Fruit fly (Drosophila melanogaster) whole organism, embryonic: ENCODE measurements around the gene dgt2.
A peak's percentile ranks its signal among the peaks of the same experiment; 100 is the strongest.

Source experiments
- Abd-B ChIP-seq: fragments of 200-800 bp; sonication (Bioruptor generic); optimal IDR thresholded peaks from 2 replicates; lab custom pipeline; 2018; ENCODE audit warnings: missing biosample characterization, mild to moderate bottlenecking, missing genetic modification characterization, moderate library complexity
- Bdp1 ChIP-seq: fragments of 200-800 bp; sonication (Bioruptor generic); optimal IDR thresholded peaks from 3 replicates; lab custom pipeline; 2016; ENCODE audit warnings: missing biosample characterization, missing genetic modification characterization
- Bgb ChIP-seq: fragments of 200-800 bp; sonication (Bioruptor generic); IDR thresholded peaks from 2 replicates; pipeline ENCODE4 v1.3.6; 2022; ENCODE audit warnings: missing biosample characterization, missing genetic modification characterization; ENCODE audit not compliant: partially characterized antibody
- Blimp-1 ChIP-seq: fragments of 200-800 bp; sonication (Bioruptor generic); optimal IDR thresholded peaks from 3 replicates; lab custom pipeline; 2018; ENCODE audit warnings: missing biosample characterization, missing genetic modification characterization, mild to moderate bottlenecking, moderate library complexity, missing genetic modification reagents
- CG10565 ChIP-seq: fragments of 200-800 bp; sonication (Bioruptor generic); optimal IDR thresholded peaks from 3 replicates; lab custom pipeline; 2016; ENCODE audit warnings: missing biosample characterization, mild to moderate bottlenecking, missing genetic modification characterization
- CG11247 ChIP-seq: fragments of 200-800 bp; sonication (Bioruptor generic); IDR thresholded peaks from 2 replicates; pipeline ENCODE4 v1.3.6; 2022; ENCODE audit warnings: missing biosample characterization, missing genetic modification characterization
- CG11504 ChIP-seq: fragments of 200-800 bp; sonication (Bioruptor generic); optimal IDR thresholded peaks from 3 replicates; lab custom pipeline; 2019; ENCODE audit warnings: missing biosample characterization, mild to moderate bottlenecking, missing genetic modification characterization, moderate library complexity
- CG1233 ChIP-seq: fragments of 200-800 bp; sonication (Bioruptor generic); optimal IDR thresholded peaks from 4 replicates; lab custom pipeline; 2018; ENCODE audit warnings: missing biosample characterization, mild to moderate bottlenecking, missing genetic modification characterization
- CG12744 ChIP-seq: fragments of 200-800 bp; sonication (Bioruptor generic); optimal IDR thresholded peaks from 2 replicates; lab custom pipeline; 2016; ENCODE audit warnings: missing biosample characterization, missing genetic modification characterization
- CG13894 ChIP-seq: fragments of 200-800 bp; sonication (Bioruptor generic); optimal IDR thresholded peaks from 3 replicates; lab custom pipeline; 2018; ENCODE audit warnings: missing biosample characterization, mild to moderate bottlenecking, missing genetic modification characterization, moderate library complexity
- CG17802 ChIP-seq: fragments of 200-800 bp; sonication (Bioruptor generic); optimal IDR thresholded peaks from 2 replicates; lab custom pipeline; 2018; ENCODE audit warnings: missing biosample characterization, mild to moderate bottlenecking, missing genetic modification characterization, moderate library complexity
- CG18262 ChIP-seq: fragments of 200-800 bp; optimal IDR thresholded peaks from 3 replicates; lab custom pipeline; 2019; ENCODE audit warnings: missing biosample characterization, mild to moderate bottlenecking, missing genetic modification characterization, moderate library complexity
- CG18764 ChIP-seq: fragments of 200-800 bp; sonication (Bioruptor generic); optimal IDR thresholded peaks from 3 replicates; lab custom pipeline; 2016; ENCODE audit warnings: missing biosample characterization, missing genetic modification characterization
- CG30020 ChIP-seq: fragments of 200-800 bp; optimal IDR thresholded peaks from 2 replicates; lab custom pipeline; 2019; ENCODE audit warnings: missing biosample characterization, mild to moderate bottlenecking, missing genetic modification characterization, moderate library complexity
- CG31365 ChIP-seq: fragments of 200-800 bp; sonication (Bioruptor generic); optimal IDR thresholded peaks from 2 replicates; lab custom pipeline; 2018; ENCODE audit warnings: missing biosample characterization, mild to moderate bottlenecking, missing genetic modification characterization
- CG5180 ChIP-seq: fragments of 200-800 bp; sonication (Bioruptor generic); optimal IDR thresholded peaks from 3 replicates; lab custom pipeline; 2017; ENCODE audit warnings: missing biosample characterization, missing genetic modification characterization, mild to moderate bottlenecking, moderate library complexity, missing genetic modification reagents
- CG6791 ChIP-seq: fragments of 200-800 bp; sonication (Bioruptor generic); IDR thresholded peaks from 3 replicates; pipeline ENCODE4 v1.3.6; 2022; ENCODE audit warnings: missing biosample characterization, missing genetic modification characterization; ENCODE audit not compliant: partially characterized antibody
- CG6854 ChIP-seq: fragments of 200-800 bp; sonication (Bioruptor generic); optimal IDR thresholded peaks from 3 replicates; lab custom pipeline; 2017; ENCODE audit warnings: missing biosample characterization, mild to moderate bottlenecking, missing genetic modification characterization
- CG7987 ChIP-seq: fragments of 200-800 bp; sonication (Bioruptor generic); optimal IDR thresholded peaks from 2 replicates; lab custom pipeline; 2018; ENCODE audit warnings: missing biosample characterization, mild to moderate bottlenecking, missing genetic modification characterization, moderate library complexity
- CG8281 ChIP-seq: fragments of 200-800 bp; sonication (Bioruptor generic); optimal IDR thresholded peaks from 2 replicates; lab custom pipeline; 2018; ENCODE audit warnings: missing biosample characterization, mild to moderate bottlenecking, missing genetic modification characterization, moderate library complexity
- CG8290 ChIP-seq, 3 experiments: fragments of 200-800 bp; sonication (Bioruptor generic); optimal IDR thresholded peaks; 2 replicates each; lab custom pipeline; 2016 to 2019; ENCODE audit warnings: missing biosample characterization in 3 of 3, missing genetic modification characterization in 3 of 3, mild to moderate bottlenecking in 2 of 3, moderate library complexity in 1 of 3
- CG9876 ChIP-seq: fragments of 200-800 bp; sonication (Bioruptor generic); optimal IDR thresholded peaks from 2 replicates; lab custom pipeline; 2016; ENCODE audit warnings: missing biosample characterization, missing genetic modification characterization
- D19B ChIP-seq: fragments of 200-800 bp; sonication (Bioruptor generic); optimal IDR thresholded peaks from 2 replicates; lab custom pipeline; 2017; ENCODE audit warnings: missing biosample characterization, mild to moderate bottlenecking, missing genetic modification characterization
- Dref ChIP-seq: fragments of 200-800 bp; sonication (Bioruptor generic); IDR thresholded peaks from 2 replicates; pipeline ENCODE4 v1.3.6; 2022; ENCODE audit warnings: missing biosample characterization, missing genetic modification characterization
- Hsf ChIP-seq: fragments of 200-800 bp; sonication (Bioruptor generic); optimal IDR thresholded peaks from 3 replicates; lab custom pipeline; 2016; ENCODE audit warnings: missing biosample characterization, missing genetic modification characterization
- MESR4 ChIP-seq: fragments of 200-800 bp; sonication (Bioruptor generic); optimal IDR thresholded peaks from 2 replicates; lab custom pipeline; 2018; ENCODE audit warnings: missing biosample characterization, mild to moderate bottlenecking, missing genetic modification characterization, moderate library complexity
- Med ChIP-seq: fragments of 200-800 bp; sonication (Bioruptor generic); peaks from one replicate; lab custom pipeline; 2016; ENCODE audit warnings: missing biosample characterization, missing genetic modification characterization, mild to moderate bottlenecking, inconsistent platforms, moderate library complexity
- Meics ChIP-seq: fragments of 200-800 bp; sonication (Bioruptor generic); optimal IDR thresholded peaks from 2 replicates; lab custom pipeline; 2017; ENCODE audit warnings: missing biosample characterization, mild to moderate bottlenecking, missing genetic modification characterization
- NC2α ChIP-seq: fragments of 200-800 bp; sonication (Bioruptor generic); optimal IDR thresholded peaks from 2 replicates; lab custom pipeline; 2016; ENCODE audit warnings: missing biosample characterization, missing genetic modification characterization
- Optix ChIP-seq: fragments of 200-800 bp; sonication (Bioruptor generic); IDR thresholded peaks from 3 replicates; pipeline ENCODE4 v1.3.6; 2022; ENCODE audit warnings: missing biosample characterization, missing genetic modification characterization
- Trl ChIP-seq, 3 experiments: fragments of >200 bp in 2 of 3; fragments of 200-800 bp in 1 of 3; sonication (Bioruptor generic) in 1 of 3; optimal IDR thresholded peaks; 2 replicates in 1 of 3; 3 replicates in 2 of 3; lab custom pipeline; 2016 to 2017; ENCODE audit warnings: missing biosample characterization in 1 of 3, missing genetic modification characterization in 1 of 3
- Vsx1 ChIP-seq: fragments of 200-800 bp; sonication (Bioruptor generic); optimal IDR thresholded peaks from 2 replicates; lab custom pipeline; 2017; ENCODE audit warnings: missing biosample characterization, mild to moderate bottlenecking, missing genetic modification characterization, missing genetic modification reagents
- abd-A ChIP-seq: fragments of 200-800 bp; sonication (Bioruptor generic); optimal IDR thresholded peaks from 3 replicates; lab custom pipeline; 2019; ENCODE audit warnings: missing biosample characterization, mild to moderate bottlenecking, missing genetic modification characterization, moderate library complexity
- ase ChIP-seq: fragments of 200-800 bp; sonication (Bioruptor generic); IDR thresholded peaks from 3 replicates; pipeline ENCODE4 v1.3.6; 2022; ENCODE audit warnings: missing biosample characterization, missing genetic modification characterization
- bigmax ChIP-seq: fragments of 200-800 bp; sonication (Bioruptor generic); optimal IDR thresholded peaks from 2 replicates; lab custom pipeline; 2018; ENCODE audit warnings: missing biosample characterization, mild to moderate bottlenecking, missing genetic modification characterization
- bsh ChIP-seq, 2 experiments: fragments of 200-800 bp; sonication (Bioruptor generic); optimal IDR thresholded peaks; 2 replicates each; lab custom pipeline; 2017 to 2018; ENCODE audit warnings: mild to moderate bottlenecking in 2 of 2, missing biosample characterization in 2 of 2, missing genetic modification characterization in 2 of 2, moderate library complexity in 1 of 2
- dati ChIP-seq: fragments of 200-800 bp; sonication (Bioruptor generic); IDR thresholded peaks from 2 replicates; pipeline ENCODE4 v1.3.6; 2022; ENCODE audit warnings: missing biosample characterization, missing genetic modification characterization
- dpn ChIP-seq, 2 experiments: fragments of 200-800 bp; sonication (Bioruptor generic); optimal IDR thresholded peaks; 3 replicates each; lab custom pipeline; 2016; ENCODE audit warnings: missing biosample characterization in 2 of 2, missing genetic modification characterization in 2 of 2
- gem ChIP-seq: fragments of 200-800 bp; sonication (Bioruptor generic); optimal IDR thresholded peaks from 2 replicates; lab custom pipeline; 2019; ENCODE audit warnings: missing biosample characterization, mild to moderate bottlenecking, missing genetic modification characterization, moderate library complexity
- gfzf ChIP-seq: fragments of 200-800 bp; sonication (Bioruptor generic); optimal IDR thresholded peaks from 2 replicates; lab custom pipeline; 2016; ENCODE audit warnings: missing biosample characterization, mild to moderate bottlenecking, missing genetic modification characterization, moderate library complexity
- jing ChIP-seq: fragments of 200-800 bp; sonication (Bioruptor generic); optimal IDR thresholded peaks from 2 replicates; lab custom pipeline; 2018; ENCODE audit warnings: missing biosample characterization, mild to moderate bottlenecking, missing genetic modification characterization
- mld ChIP-seq: fragments of 200-800 bp; sonication (Bioruptor generic); IDR thresholded peaks from 3 replicates; pipeline ENCODE4 v1.3.6; 2022; ENCODE audit warnings: missing biosample characterization, missing genetic modification characterization; ENCODE audit not compliant: partially characterized antibody
- onecut ChIP-seq: fragments of 200-800 bp; sonication (Bioruptor generic); IDR thresholded peaks from 2 replicates; pipeline ENCODE4 v1.3.6; 2022; ENCODE audit warnings: missing biosample characterization, missing genetic modification characterization
- psq ChIP-seq: fragments of 200-800 bp; sonication (Bioruptor generic); optimal IDR thresholded peaks from 2 replicates; lab custom pipeline; 2017; ENCODE audit warnings: missing biosample characterization, missing genetic modification characterization
- pzg ChIP-seq: fragments of 200-800 bp; sonication (Bioruptor generic); optimal IDR thresholded peaks from 3 replicates; lab custom pipeline; 2018; ENCODE audit warnings: missing biosample characterization, mild to moderate bottlenecking, missing genetic modification characterization, moderate library complexity
- repo ChIP-seq: fragments of 200-800 bp; sonication (Bioruptor generic); optimal IDR thresholded peaks from 2 replicates; lab custom pipeline; 2016; ENCODE audit warnings: missing biosample characterization, missing genetic modification characterization
- sna ChIP-seq: fragments of 200-800 bp; sonication (Bioruptor generic); IDR thresholded peaks from 2 replicates; pipeline ENCODE4 v1.3.6; 2022; ENCODE audit warnings: missing biosample characterization, missing genetic modification characterization; ENCODE audit not compliant: partially characterized antibody
- tin ChIP-seq: fragments of 200-800 bp; sonication (Bioruptor generic); optimal IDR thresholded peaks from 3 replicates; lab custom pipeline; 2016; ENCODE audit warnings: missing biosample characterization, missing genetic modification characterization

Gene dgt2

dm6 chr2L:12021193-12021592 is 31.5 kb downstream of the dgt2 start (continued):
- TF ChIP-seq sna (GFP tag; lab: Robert Waterston, UW) (no peak), pzg (no peak), gfzf (GFP tag; lab: Kevin White, UChicago) (no peak), CG1233 (GFP tag; lab: Kevin White, UChicago) (peak; percentile 65)

- TF ChIP-seq CG11504 (tag; lab: Kevin White, UChicago) (no peak), NC2α (GFP tag; lab: Kevin White, UChicago) (no peak), Med (GFP tag; lab: Kevin White, UChicago) (peak; percentile 25), ase (GFP tag; lab: Robert Waterston, UW) (no peak), dpn (GFP tag; optimal IDR thresholded peaks at IDR 0.05; lab: Kevin White, UChicago) (no peak), onecut (GFP tag; lab: Robert Waterston, UW) (no peak), mld (GFP tag; lab: Robert Waterston, UW) (no peak), CG17802 (tag; lab: Kevin White, UChicago) (no peak), CG13894 (tag; lab: Kevin White, UChicago) (peak; percentile 32), MESR4 (GFP tag; lab: Kevin White, UChicago) (no peak), repo (GFP tag; lab: Kevin White, UChicago) (no peak), Blimp-1 (GFP tag; lab: Kevin White, UChicago) (no peak), Trl (optimal IDR thresholded peaks at IDR 0.05; lab: Kevin White, UChicago) (no peak), Trl (GFP tag; optimal IDR thresholded peaks at IDR 0.05; lab: Kevin White, UChicago) (no peak), tin (GFP tag; lab: Kevin White, UChicago) (no peak), CG31365 (tag; lab: Kevin White, UChicago) (no peak), CG30020 (tag; lab: Kevin White, UChicago) (no peak), gem (peak; percentile 82), psq (GFP tag; lab: Kevin White, UChicago) (no peak), Optix (GFP tag; lab: Robert Waterston, UW) (no peak), abd-A (tag; lab: Kevin White, UChicago) (no peak), Hsf (GFP tag; lab: Kevin White, UChicago) (no peak), Abd-B (GFP tag; lab: Kevin White, UChicago) (no peak), Dref (GFP tag; lab: Robert Waterston, UW) (no peak), CG6854 (no peak), bigmax (no peak), CG8290 (GFP tag; optimal IDR thresholded peaks at IDR 0.05; lab: Kevin White, UChicago) (no peak), CG8290 (tag; optimal IDR thresholded peaks at IDR 0.05; lab: Kevin White, UChicago) (no peak), D19B (GFP tag; lab: Kevin White, UChicago) (no peak), dati (GFP tag; lab: Robert Waterston, UW) (no peak), CG9876 (no peak), CG18262 (tag; lab: Kevin White, UChicago) (no peak), CG10565 (GFP tag; lab: Kevin White, UChicago) (no peak), CG8281 (tag; lab: Kevin White, UChicago) (peak; percentile 85), CG7987 (GFP tag; lab: Kevin White, UChicago) (no peak), Bdp1 (GFP tag; lab: Kevin White, UChicago) (no peak), bsh (GFP tag; optimal IDR thresholded peaks at IDR 0.05; lab: Kevin White, UChicago) (no peak), CG12744 (GFP tag; lab: Kevin White, UChicago) (no peak), CG6791 (GFP tag; lab: Robert Waterston, UW) (no peak), Meics (no peak), Bgb (GFP tag; lab: Robert Waterston, UW) (no peak), CG11247 (GFP tag; lab: Robert Waterston, UW) (no peak), Vsx1 (GFP tag; lab: Kevin White, UChicago) (no peak), jing (no peak), CG18764 (GFP tag; lab: Kevin White, UChicago) (no peak), CG5180 (GFP tag; lab: Kevin White, UChicago) (peak; percentile 3)
These were observed 34.4 kb downstream of the dgt2 start for dm6 chr2L:12024104-12024503.
